Worm (Caenorhabditis elegans) whole organism, L1 larva: Measurements from ENCODE around the gene F20C5.11.
"Not testable (repeated sequence)": the region's sequence is repeated elsewhere in the genome, so short reads cannot be mapped to it uniquely, and the experiment has no call there.

Experiments used
- ceh-8 ChIP-seq: fragments of 200-800 bp; sonication (Bioruptor generic); optimal IDR thresholded peaks from 2 replicates; lab custom pipeline; 2018; ENCODE audit warnings: mild to moderate bottlenecking, missing genetic modification characterization, moderate library complexity, missing compliant biosample characterization
- ceh-82 ChIP-seq, 3 experiments: fragments of 150-350 bp in 1 of 3; sonication (generic microtip) in 2 of 3; optimal IDR thresholded peaks; 2 replicates each; lab custom pipeline; 2014 to 2017; ENCODE audit warnings: missing biosample characterization in 3 of 3, missing genetic modification characterization in 3 of 3
- ceh-88 ChIP-seq: fragments of 200-800 bp; sonication (Bioruptor generic); IDR thresholded peaks from 2 replicates; pipeline ENCODE4 v1.3.6; 2022; ENCODE audit warnings: missing genetic modification characterization, missing compliant biosample characterization
- ces-1 ChIP-seq: fragments of 150-350 bp; optimal IDR thresholded peaks from 2 replicates; lab custom pipeline; 2014; ENCODE audit warnings: missing biosample characterization, missing genetic modification reagents, missing genetic modification characterization
- fkh-4 ChIP-seq: sonication (generic microtip); optimal IDR thresholded peaks from 2 replicates; lab custom pipeline; 2016; ENCODE audit warnings: missing compliant biosample characterization, missing genetic modification characterization, borderline replicate concordance
- fkh-8 ChIP-seq: sonication (generic microtip); optimal IDR thresholded peaks from 2 replicates; lab custom pipeline; 2016; ENCODE audit warnings: mild to moderate bottlenecking, missing genetic modification characterization, missing compliant biosample characterization
- fos-1 ChIP-seq: fragments of 150-350 bp; optimal IDR thresholded peaks from 2 replicates; lab custom pipeline; 2014; ENCODE audit warnings: missing biosample characterization, missing genetic modification characterization
- irx-1 ChIP-seq: sonication (generic microtip); optimal IDR thresholded peaks from 2 replicates; lab custom pipeline; 2016; ENCODE audit warnings: missing genetic modification characterization, missing compliant biosample characterization
- lin-14 ChIP-seq: fragments of 200-800 bp; sonication (Bioruptor generic); optimal IDR thresholded peaks from 2 replicates; lab custom pipeline; 2018; ENCODE audit warnings: mild to moderate bottlenecking, missing genetic modification characterization, moderate library complexity, missing compliant biosample characterization
- lin-15B ChIP-seq: fragments of 150-350 bp; sonication (generic microtip); optimal IDR thresholded peaks from 3 replicates; lab custom pipeline; 2014; ENCODE audit warnings: missing biosample characterization, missing genetic modification characterization
- mdl-1 ChIP-seq, 2 experiments: fragments of 150-350 bp; optimal IDR thresholded peaks; 2 replicates each; lab custom pipeline; 2014 to 2017; ENCODE audit warnings: missing biosample characterization in 2 of 2, missing genetic modification characterization in 2 of 2, inconsistent platforms in 1 of 2
- nhr-12 ChIP-seq: sonication (generic microtip); optimal IDR thresholded peaks from 2 replicates; lab custom pipeline; 2017; ENCODE audit warnings: missing biosample characterization, missing genetic modification characterization
- nhr-47 ChIP-seq: sonication (generic microtip); optimal IDR thresholded peaks from 2 replicates; lab custom pipeline; 2016; ENCODE audit warnings: mild to moderate bottlenecking, missing genetic modification characterization, moderate library complexity, missing compliant biosample characterization
- nhr-71 ChIP-seq: sonication (generic microtip); optimal IDR thresholded peaks from 2 replicates; lab custom pipeline; 2016; ENCODE audit warnings: mild to moderate bottlenecking, missing genetic modification characterization, moderate library complexity, missing compliant biosample characterization
- sup-37 ChIP-seq: fragments of 200-800 bp; sonication (Bioruptor generic); optimal IDR thresholded peaks from 2 replicates; lab custom pipeline; 2018; ENCODE audit warnings: mild to moderate bottlenecking, missing genetic modification characterization, missing compliant biosample characterization
- swsn-7 ChIP-seq: sonication (generic microtip); optimal IDR thresholded peaks from 2 replicates; lab custom pipeline; 2016; ENCODE audit warnings: missing genetic modification characterization, missing compliant biosample characterization
- tbx-2 ChIP-seq: sonication (generic microtip); optimal IDR thresholded peaks from 2 replicates; lab custom pipeline; 2016; ENCODE audit warnings: missing genetic modification characterization, missing compliant biosample characterization
- tlp-1 ChIP-seq: fragments of 150-350 bp; optimal IDR thresholded peaks from 2 replicates; lab custom pipeline; 2014; ENCODE audit warnings: missing biosample characterization, missing genetic modification characterization
- unc-30 ChIP-seq: sonication (generic microtip); optimal IDR thresholded peaks from 2 replicates; lab custom pipeline; 2017; ENCODE audit warnings: missing biosample characterization, missing genetic modification characterization
- unc-98 ChIP-seq: fragments of 200-800 bp; sonication (Bioruptor generic); IDR thresholded peaks from 2 replicates; pipeline ENCODE4 v1.3.6; 2022; ENCODE audit warnings: missing genetic modification characterization, missing compliant biosample characterization
- zip-4 ChIP-seq: fragments of 200-800 bp; sonication (Bioruptor generic); optimal IDR thresholded peaks from 2 replicates; lab custom pipeline; 2018; ENCODE audit warnings: mild to moderate bottlenecking, missing genetic modification characterization, moderate library complexity, missing compliant biosample characterization

Gene F20C5.11

ce11 chrIV:8715032-8715431 is 46.8 kb downstream of the F20C5.11 start, which contains the start of the genes parg-2 and ipla-5:
Gene parg-2, minus strand, starts transcription at chrIV:8715132.
Gene ipla-5, plus strand, starts transcription at chrIV:8715247.
- not testable (repeated sequence) for TF ChIP-seq mdl-1 (tag; optimal IDR thresholded peaks at IDR 0.05; lab: Kevin White, UChicago); nhr-12 (tag; lab: Kevin White, UChicago); tbx-2 (tag; lab: Kevin White, UChicago)

ce11 chrIV:8708046-8708445 is 53.8 kb downstream of the F20C5.11 start:
- TF ChIP-seq nhr-71 (no peak), lin-15B (tag; lab: Kevin White, UChicago) (no peak), lin-14 (GFP tag; lab: Kevin White, UChicago) (no peak), nhr-12 (tag; lab: Kevin White, UChicago) (no peak), fos-1 (no peak), zip-4 (GFP tag; lab: Kevin White, UChicago) (no peak), unc-30 (no peak), ceh-88 (GFP tag; lab: Robert Waterston, UW) (no peak), ces-1 (GFP tag; lab: Kevin White, UChicago) (no peak), fkh-8 (tag; lab: Kevin White, UChicago) (no peak), ceh-8 (GFP tag; lab: Kevin White, UChicago) (no peak), sup-37 (GFP tag; lab: Kevin White, UChicago) (no peak), unc-98 (no peak), nhr-47 (tag; lab: Kevin White, UChicago) (no peak), swsn-7 (tag; lab: Kevin White, UChicago) (no peak)

ce11 chrIV:8705504-8705903 is 56.3 kb downstream of the F20C5.11 start, which contains the start of gene H23L24.4:
Gene H23L24.4, minus strand, starts transcription at chrIV:8705604.
- no peak for TF ChIP-seq nhr-47 (tag; lab: Kevin White, UChicago)
- no peak for TF ChIP-seq tlp-1 (tag; lab: Kevin White, UChicago)
- TF ChIP-seq irx-1 = no peak
- no peak for TF ChIP-seq fkh-4 (tag; lab: Kevin White, UChicago)
- TF ChIP-seq unc-30 = no peak
- TF ChIP-seq ceh-82 (tag; optimal IDR thresholded peaks at IDR 0.05; lab: Kevin White, UChicago) = no peak
